Fruit fly (Drosophila melanogaster) whole organism, embryonic: ENCODE measurements around the gene Osi10a.

ENCODE experiments used
- Ada2b ChIP-seq: fragments of 200-800 bp; sonication (Bioruptor generic); IDR thresholded peaks from 2 replicates; pipeline ENCODE4 v1.3.6; 2022; ENCODE audit warnings: missing biosample characterization, missing genetic modification characterization
- BEAF-32 ChIP-seq: fragments of 200-800 bp; sonication (Bioruptor generic); optimal IDR thresholded peaks from 3 replicates; lab custom pipeline; 2017; ENCODE audit warnings: missing biosample characterization, missing genetic modification characterization, mild to moderate bottlenecking, moderate library complexity, missing genetic modification reagents
- Bgb ChIP-seq: fragments of 200-800 bp; sonication (Bioruptor generic); IDR thresholded peaks from 2 replicates; pipeline ENCODE4 v1.3.6; 2022; ENCODE audit warnings: missing biosample characterization, missing genetic modification characterization; ENCODE audit not compliant: partially characterized antibody
- BtbVII ChIP-seq: fragments of 200-800 bp; sonication (Bioruptor generic); optimal IDR thresholded peaks from 3 replicates; lab custom pipeline; 2017; ENCODE audit warnings: missing biosample characterization, mild to moderate bottlenecking, missing genetic modification characterization
- CG10321 ChIP-seq: fragments of 200-800 bp; sonication (Bioruptor generic); IDR thresholded peaks from 2 replicates; pipeline ENCODE4 v1.3.6; 2022; ENCODE audit warnings: missing biosample characterization, missing genetic modification characterization
- CG12071 ChIP-seq: fragments of 200-800 bp; sonication (Bioruptor generic); optimal IDR thresholded peaks from 3 replicates; lab custom pipeline; 2018; ENCODE audit warnings: missing biosample characterization, mild to moderate bottlenecking, missing genetic modification characterization
- CG12104 ChIP-seq: fragments of 200-800 bp; sonication (Bioruptor generic); optimal IDR thresholded peaks from 3 replicates; lab custom pipeline; 2016; ENCODE audit warnings: missing biosample characterization, missing genetic modification characterization
- CG12219 ChIP-seq: fragments of 200-800 bp; sonication (Bioruptor generic); optimal IDR thresholded peaks from 3 replicates; lab custom pipeline; 2018; ENCODE audit warnings: missing biosample characterization, mild to moderate bottlenecking, missing genetic modification characterization
- CG13123 ChIP-seq: fragments of 200-800 bp; sonication (Bioruptor generic); optimal IDR thresholded peaks from 2 replicates; lab custom pipeline; 2016; ENCODE audit warnings: missing biosample characterization, missing genetic modification characterization
- CG14050 ChIP-seq: fragments of 200-800 bp; sonication (Bioruptor generic); IDR thresholded peaks from 3 replicates; pipeline ENCODE4 v1.3.6; 2022; ENCODE audit warnings: missing biosample characterization, missing genetic modification characterization
- CG15073 ChIP-seq: fragments of 200-800 bp; sonication (Bioruptor generic); optimal IDR thresholded peaks from 2 replicates; lab custom pipeline; 2016; ENCODE audit warnings: missing biosample characterization, missing genetic modification characterization
- CG1647 ChIP-seq: fragments of 200-800 bp; sonication (Bioruptor generic); optimal IDR thresholded peaks from 3 replicates; lab custom pipeline; 2016; ENCODE audit warnings: missing biosample characterization, missing genetic modification characterization
- CG1792 ChIP-seq: fragments of 200-800 bp; sonication (Bioruptor generic); optimal IDR thresholded peaks from 2 replicates; lab custom pipeline; 2016; ENCODE audit warnings: missing biosample characterization, missing genetic modification characterization
- CG2202 ChIP-seq: fragments of 200-800 bp; sonication (Bioruptor generic); optimal IDR thresholded peaks from 2 replicates; lab custom pipeline; 2018; ENCODE audit warnings: missing biosample characterization, mild to moderate bottlenecking, missing genetic modification characterization
- CG30431 ChIP-seq: fragments of 200-800 bp; sonication (Bioruptor generic); optimal IDR thresholded peaks from 2 replicates; lab custom pipeline; 2017; ENCODE audit warnings: missing biosample characterization, missing genetic modification characterization
- CG3065 ChIP-seq: fragments of 200-800 bp; sonication (Bioruptor generic); optimal IDR thresholded peaks from 2 replicates; lab custom pipeline; 2016; ENCODE audit warnings: missing biosample characterization, missing genetic modification characterization
- CG31224 ChIP-seq: fragments of 200-800 bp; sonication (Bioruptor generic); IDR thresholded peaks from 2 replicates; pipeline ENCODE4 v1.3.6; 2022; ENCODE audit warnings: missing biosample characterization, missing genetic modification characterization
- CG32532 ChIP-seq: fragments of 200-800 bp; sonication (Bioruptor generic); IDR thresholded peaks from 2 replicates; pipeline ENCODE4 v1.3.6; 2022; ENCODE audit warnings: missing biosample characterization, missing genetic modification characterization
- CG34422 ChIP-seq: fragments of 200-800 bp; sonication (Bioruptor generic); IDR thresholded peaks from 3 replicates; pipeline ENCODE4 v1.3.6; 2022; ENCODE audit warnings: missing biosample characterization, missing genetic modification characterization
- CG4617 ChIP-seq: fragments of 200-800 bp; sonication (Bioruptor generic); optimal IDR thresholded peaks from 3 replicates; lab custom pipeline; 2016; ENCODE audit warnings: missing biosample characterization, missing genetic modification characterization, borderline replicate concordance
- CG6813 ChIP-seq: fragments of 200-800 bp; sonication (Bioruptor generic); optimal IDR thresholded peaks from 2 replicates; lab custom pipeline; 2017; ENCODE audit warnings: missing biosample characterization, missing genetic modification characterization, mild to moderate bottlenecking, moderate library complexity, missing genetic modification reagents
- CG7745 ChIP-seq: fragments of 200-800 bp; sonication (Bioruptor generic); optimal IDR thresholded peaks from 2 replicates; lab custom pipeline; 2018; ENCODE audit warnings: missing biosample characterization, mild to moderate bottlenecking, missing genetic modification characterization, moderate library complexity
- CG8478 ChIP-seq: fragments of >200 bp; optimal IDR thresholded peaks from 2 replicates; lab custom pipeline; 2018
- CG9797 ChIP-seq: fragments of 200-800 bp; sonication (Bioruptor generic); optimal IDR thresholded peaks from 3 replicates; lab custom pipeline; 2018; ENCODE audit warnings: missing biosample characterization, mild to moderate bottlenecking, missing genetic modification characterization
- CG9876 ChIP-seq: fragments of 200-800 bp; sonication (Bioruptor generic); optimal IDR thresholded peaks from 2 replicates; lab custom pipeline; 2016; ENCODE audit warnings: missing biosample characterization, missing genetic modification characterization
- Elba2 ChIP-seq: fragments of 200-800 bp; sonication (Bioruptor generic); optimal IDR thresholded peaks from 3 replicates; lab custom pipeline; 2016; ENCODE audit warnings: missing biosample characterization, missing genetic modification characterization
- Gug ChIP-seq: fragments of 200-800 bp; sonication (Bioruptor generic); IDR thresholded peaks from 4 replicates; pipeline ENCODE4 v1.3.6; 2022; ENCODE audit warnings: missing biosample characterization, missing genetic modification characterization
- Kr ChIP-seq: fragments of 200-800 bp; sonication (Bioruptor generic); optimal IDR thresholded peaks from 2 replicates; lab custom pipeline; 2017; ENCODE audit warnings: missing biosample characterization, mild to moderate bottlenecking, missing genetic modification characterization
- Meics ChIP-seq: fragments of 200-800 bp; sonication (Bioruptor generic); optimal IDR thresholded peaks from 2 replicates; lab custom pipeline; 2017; ENCODE audit warnings: missing biosample characterization, mild to moderate bottlenecking, missing genetic modification characterization
- NK7.1 ChIP-seq: fragments of 200-800 bp; sonication (Bioruptor generic); optimal IDR thresholded peaks from 3 replicates; lab custom pipeline; 2016; ENCODE audit warnings: missing biosample characterization, missing genetic modification characterization
- Sin3A ChIP-seq: fragments of >200 bp; optimal IDR thresholded peaks from 2 replicates; lab custom pipeline; 2018
- Sry-β ChIP-seq: fragments of 200-800 bp; sonication (Bioruptor generic); optimal IDR thresholded peaks from 2 replicates; lab custom pipeline; 2018; ENCODE audit warnings: missing biosample characterization, mild to moderate bottlenecking, missing genetic modification characterization, moderate library complexity
- TFAM ChIP-seq: fragments of 200-800 bp; sonication (Bioruptor generic); optimal IDR thresholded peaks from 2 replicates; lab custom pipeline; 2017; ENCODE audit warnings: missing biosample characterization, missing genetic modification characterization, inconsistent platforms
- cg ChIP-seq: fragments of 200-800 bp; sonication (Bioruptor generic); optimal IDR thresholded peaks from 3 replicates; lab custom pipeline; 2019; ENCODE audit warnings: missing biosample characterization, mild to moderate bottlenecking, missing genetic modification characterization, moderate library complexity
- chinmo ChIP-seq: fragments of 200-800 bp; sonication (Bioruptor generic); IDR thresholded peaks from 4 replicates; pipeline ENCODE4 v1.3.6; 2022; ENCODE audit warnings: missing biosample characterization, missing genetic modification characterization; ENCODE audit not compliant: partially characterized antibody
- crp ChIP-seq, 2 experiments: fragments of 200-800 bp; sonication (Bioruptor generic); optimal IDR thresholded peaks; 2 replicates in 1 of 2; 3 replicates in 1 of 2; lab custom pipeline; 2017; ENCODE audit warnings: missing biosample characterization in 2 of 2, missing genetic modification characterization in 2 of 2, mild to moderate bottlenecking in 1 of 2, moderate library complexity in 1 of 2
- fd96Cb ChIP-seq: fragments of 200-800 bp; sonication (Bioruptor generic); optimal IDR thresholded peaks from 2 replicates; lab custom pipeline; 2018; ENCODE audit warnings: missing biosample characterization, mild to moderate bottlenecking, missing genetic modification characterization, moderate library complexity
- fru ChIP-seq: fragments of >200 bp; optimal IDR thresholded peaks from 2 replicates; lab custom pipeline; 2017
- jing ChIP-seq: fragments of 200-800 bp; sonication (Bioruptor generic); optimal IDR thresholded peaks from 2 replicates; lab custom pipeline; 2018; ENCODE audit warnings: missing biosample characterization, mild to moderate bottlenecking, missing genetic modification characterization
- knrl ChIP-seq: fragments of 200-800 bp; sonication (Bioruptor generic); IDR thresholded peaks from 3 replicates; pipeline ENCODE4 v1.3.6; 2022; ENCODE audit warnings: missing biosample characterization, missing genetic modification characterization; ENCODE audit not compliant: partially characterized antibody
- nom ChIP-seq: fragments of 200-800 bp; sonication (Bioruptor generic); optimal IDR thresholded peaks from 2 replicates; lab custom pipeline; 2017; ENCODE audit warnings: missing biosample characterization, missing genetic modification characterization, mild to moderate bottlenecking, moderate library complexity, missing genetic modification reagents
- p53 ChIP-seq: fragments of 200-800 bp; sonication (Bioruptor generic); optimal IDR thresholded peaks from 2 replicates; lab custom pipeline; 2016; ENCODE audit warnings: missing biosample characterization, missing genetic modification characterization
- pfk ChIP-seq: fragments of 200-800 bp; sonication (Bioruptor generic); optimal IDR thresholded peaks from 2 replicates; lab custom pipeline; 2018; ENCODE audit warnings: missing biosample characterization, mild to moderate bottlenecking, missing genetic modification characterization, moderate library complexity
- pho ChIP-seq: fragments of 200-800 bp; sonication (Bioruptor generic); optimal IDR thresholded peaks from 2 replicates; lab custom pipeline; 2016; ENCODE audit warnings: missing biosample characterization, missing genetic modification characterization
- repo ChIP-seq: fragments of 200-800 bp; sonication (Bioruptor generic); optimal IDR thresholded peaks from 2 replicates; lab custom pipeline; 2016; ENCODE audit warnings: missing biosample characterization, missing genetic modification characterization
- slou ChIP-seq: fragments of 200-800 bp; sonication (Bioruptor generic); optimal IDR thresholded peaks from 3 replicates; lab custom pipeline; 2016; ENCODE audit warnings: missing biosample characterization, missing genetic modification characterization
- so ChIP-seq: fragments of 200-800 bp; sonication (Bioruptor generic); IDR thresholded peaks from 3 replicates; pipeline ENCODE4 v1.3.6; 2022; ENCODE audit warnings: missing biosample characterization, missing genetic modification characterization
- tio ChIP-seq: fragments of 200-800 bp; sonication (Bioruptor generic); optimal IDR thresholded peaks from 2 replicates; lab custom pipeline; 2017; ENCODE audit warnings: missing biosample characterization, missing genetic modification characterization, inconsistent platforms
- unc-4 ChIP-seq: fragments of 200-800 bp; sonication (Bioruptor generic); IDR thresholded peaks from 2 replicates; pipeline ENCODE4 v1.3.6; 2022; ENCODE audit warnings: missing biosample characterization, missing genetic modification characterization; ENCODE audit not compliant: partially characterized antibody
- usp ChIP-seq: fragments of >200 bp; optimal IDR thresholded peaks from 2 replicates; lab custom pipeline; 2017; ENCODE audit warnings: missing biosample characterization, missing genetic modification characterization
- vfl ChIP-seq: fragments of 200-800 bp; sonication (Bioruptor generic); optimal IDR thresholded peaks from 2 replicates; lab custom pipeline; 2016; ENCODE audit warnings: missing biosample characterization, missing genetic modification characterization
- zen ChIP-seq: fragments of 200-800 bp; sonication (Bioruptor generic); optimal IDR thresholded peaks from 3 replicates; lab custom pipeline; 2018; ENCODE audit warnings: missing biosample characterization, mild to moderate bottlenecking, missing genetic modification characterization, moderate library complexity
- zen2 ChIP-seq: fragments of 200-800 bp; sonication (Bioruptor generic); IDR thresholded peaks from 3 replicates; pipeline ENCODE4 v1.3.6; 2022; ENCODE audit warnings: missing biosample characterization, missing genetic modification characterization; ENCODE audit not compliant: partially characterized antibody

Gene Osi10a

dm6 chr3R:6241289-6241688 is 22.5 kb upstream of the Osi10a start (continued):
- no peak for TF ChIP-seq tio
- TF ChIP-seq CG9797 (GFP tag; lab: Kevin White, UChicago) = no peak
- TF ChIP-seq Sry-β (GFP tag; lab: Kevin White, UChicago) = no peak
- TF ChIP-seq CG8478 = no peak
- no peak for TF ChIP-seq CG2202 (tag; lab: Kevin White, UChicago)
- no peak for TF ChIP-seq p53
- TF ChIP-seq so (GFP tag; lab: Robert Waterston, UW) = no peak
- TF ChIP-seq CG9876 (GFP tag; lab: Kevin White, UChicago) = no peak
- TF ChIP-seq CG15073 (GFP tag; lab: Kevin White, UChicago) = no peak
- no peak for TF ChIP-seq CG31224
- no peak for TF ChIP-seq zen (tag; lab: Kevin White, UChicago)
- TF ChIP-seq pfk (GFP tag; lab: Kevin White, UChicago) = no peak
- TF ChIP-seq CG14050 (GFP tag; lab: Robert Waterston, UW) = no peak
- TF ChIP-seq Bgb (GFP tag; lab: Robert Waterston, UW) = no peak
- TF ChIP-seq NK7.1 (GFP tag; lab: Kevin White, UChicago) = no peak
- no peak for TF ChIP-seq knrl
- no peak for TF ChIP-seq CG3065
- no peak for TF ChIP-seq CG12219
- TF ChIP-seq TFAM = no peak
- TF ChIP-seq CG32532 (GFP tag; lab: Robert Waterston, UW) = no peak
- peak; percentile 49 for TF ChIP-seq fd96Cb (tag; lab: Kevin White, UChicago)
- TF ChIP-seq CG1647 (GFP tag; lab: Kevin White, UChicago) = no peak
- TF ChIP-seq fru (lab: Kevin White, UChicago) = no peak
- no peak for TF ChIP-seq vfl (GFP tag; lab: Kevin White, UChicago)
- TF ChIP-seq slou = no peak
- TF ChIP-seq Ada2b (GFP tag; lab: Robert Waterston, UW) = no peak
- no peak for TF ChIP-seq CG30431 (GFP tag; lab: Kevin White, UChicago)
- no peak for TF ChIP-seq CG6813
- no peak for TF ChIP-seq repo (GFP tag; lab: Kevin White, UChicago)
- TF ChIP-seq CG12104 (GFP tag; lab: Kevin White, UChicago) = no peak
- TF ChIP-seq Elba2 (GFP tag; lab: Kevin White, UChicago) = no peak
- TF ChIP-seq Gug (GFP tag; lab: Robert Waterston, UW) = no peak
- no peak for TF ChIP-seq CG10321 (GFP tag; lab: Robert Waterston, UW)
- TF ChIP-seq BEAF-32 (GFP tag; lab: Kevin White, UChicago) = no peak
- no peak for TF ChIP-seq CG4617 (GFP tag; lab: Kevin White, UChicago)
- TF ChIP-seq CG34422 (GFP tag; lab: Robert Waterston, UW) = no peak
- TF ChIP-seq CG13123 (GFP tag; lab: Kevin White, UChicago) = no peak
- no peak for TF ChIP-seq pho
- TF ChIP-seq Meics (GFP tag; lab: Kevin White, UChicago) = no peak
- TF ChIP-seq crp (GFP tag; optimal IDR thresholded peaks at IDR 0.05; lab: Kevin White, UChicago) = no peak
- no peak for TF ChIP-seq unc-4 (GFP tag; lab: Robert Waterston, UW)
- TF ChIP-seq Sin3A (lab: Kevin White, UChicago) = no peak
- TF ChIP-seq Kr = no peak
- no peak for TF ChIP-seq BtbVII (GFP tag; lab: Kevin White, UChicago)
- no peak for TF ChIP-seq jing
- no peak for TF ChIP-seq CG7745 (tag; lab: Kevin White, UChicago)
- no peak for TF ChIP-seq usp (GFP tag; lab: Kevin White, UChicago)
- no peak for TF ChIP-seq CG1792
- no peak for TF ChIP-seq chinmo
- TF ChIP-seq nom (GFP tag; lab: Kevin White, UChicago) = no peak
- TF ChIP-seq cg = no peak
- no peak for TF ChIP-seq CG12071 (GFP tag; lab: Kevin White, UChicago)
- no peak for TF ChIP-seq zen2 (GFP tag; lab: Robert Waterston, UW)
